Worm (Caenorhabditis elegans): ENCODE measurements around the gene clec-169.

The clec-169 gene

DNA sequence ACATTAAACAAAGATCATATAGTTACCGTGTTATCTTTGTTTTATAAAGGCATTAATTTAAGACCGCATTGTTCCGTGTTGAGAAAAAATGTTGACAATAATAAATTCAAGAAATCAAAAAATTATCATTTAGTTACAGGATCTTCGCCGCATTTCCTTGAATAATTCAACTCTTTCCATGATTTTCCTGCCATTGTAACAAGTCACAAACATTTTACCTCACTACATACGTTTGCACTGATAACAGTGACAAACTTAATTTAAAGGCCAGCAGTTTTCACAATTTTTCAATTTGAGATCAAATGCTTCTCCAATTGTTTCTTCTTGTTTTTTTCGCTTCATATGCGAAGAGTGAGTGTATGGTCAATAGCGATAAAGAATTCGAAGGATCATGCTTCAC, at the start of gene clec-169:
Gene clec-169 (plus strand): TSS at position 301 of the 400 bp plus-strand sequence.
- TF ChIP-seq ztf-29 (GFP tag; IDR thresholded peaks at IDR 0.05) (no peak), med-1 (GFP tag; optimal IDR thresholded peaks at IDR 0.05; ENCODE audit: insufficient read depth) (no peak), cog-1 (tag; optimal IDR thresholded peaks at IDR 0.05) (no peak), klf-2 (GFP tag; conservative IDR thresholded peaks at IDR 0.05) (no peak), ztf-23 (GFP tag; IDR thresholded peaks at IDR 0.05) (no peak), flt-1 (GFP tag; IDR thresholded peaks at IDR 0.05) (no peak), T22C8.4 (GFP tag; IDR thresholded peaks at IDR 0.05) (no peak), ref-1 (GFP tag; conservative IDR thresholded peaks at IDR 0.05) (no peak), tab-1 (GFP tag; IDR thresholded peaks at IDR 0.05) (no peak)

DNA sequence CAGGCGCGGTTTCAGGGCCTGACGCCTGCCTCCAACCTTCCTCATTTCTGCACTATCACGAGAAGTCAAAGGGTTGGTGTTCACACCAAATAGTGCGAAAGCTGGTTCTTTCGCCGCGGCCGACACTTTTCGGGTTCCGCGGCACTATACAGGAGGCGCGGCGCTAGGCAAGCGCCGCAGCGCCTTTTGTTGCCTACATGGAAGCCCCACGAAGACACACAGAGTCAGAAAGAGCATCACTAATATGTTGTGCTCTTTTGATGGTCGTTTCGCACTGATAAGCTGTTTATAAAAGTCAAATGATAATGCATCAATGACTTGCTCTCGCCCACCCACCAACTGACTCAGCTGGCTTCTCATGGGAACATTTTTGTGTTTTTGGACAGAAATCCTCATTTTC, 49.2 kb upstream of the clec-169 start:
- no peak for TF ChIP-seq med-1 (GFP tag; optimal IDR thresholded peaks at IDR 0.05; ENCODE audit: insufficient read depth)
- TF ChIP-seq T22C8.4 (GFP tag; IDR thresholded peaks at IDR 0.05), result no peak
- no peak for TF ChIP-seq cog-1 (tag; optimal IDR thresholded peaks at IDR 0.05)
- TF ChIP-seq ztf-23 (GFP tag; IDR thresholded peaks at IDR 0.05), result no peak
- TF ChIP-seq tab-1 (GFP tag; IDR thresholded peaks at IDR 0.05), result no peak
- no peak for TF ChIP-seq flt-1 (GFP tag; IDR thresholded peaks at IDR 0.05)
- no peak for TF ChIP-seq ref-1 (GFP tag; conservative IDR thresholded peaks at IDR 0.05)
- TF ChIP-seq klf-2 (GFP tag; conservative IDR thresholded peaks at IDR 0.05), result no peak
- TF ChIP-seq ztf-29 (GFP tag; IDR thresholded peaks at IDR 0.05), result no peak

DNA sequence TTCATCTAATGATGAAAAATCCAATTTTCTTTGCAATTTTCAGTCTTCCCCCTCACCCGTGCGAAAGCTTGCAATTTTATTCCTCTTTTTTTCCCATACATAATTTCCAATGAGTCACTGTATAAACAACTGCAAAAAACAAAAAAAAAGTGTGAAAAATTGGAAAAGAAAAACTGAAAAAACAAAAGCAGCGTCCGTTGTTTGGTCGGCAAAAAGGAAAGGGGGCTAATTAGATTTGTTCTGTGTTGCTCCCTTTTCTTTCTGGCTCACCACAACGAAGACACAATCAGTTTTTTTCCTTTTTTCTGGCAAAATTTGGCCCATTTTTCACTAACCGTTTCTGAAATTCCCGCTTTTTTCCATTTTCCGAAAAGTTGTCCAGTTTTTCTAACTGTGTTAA, 48.8 kb upstream of the clec-169 start:
- TF ChIP-seq flt-1 (GFP tag; IDR thresholded peaks at IDR 0.05) (no peak), med-1 (GFP tag; optimal IDR thresholded peaks at IDR 0.05; ENCODE audit: insufficient read depth) (no peak), ztf-29 (GFP tag; IDR thresholded peaks at IDR 0.05) (no peak), klf-2 (GFP tag; conservative IDR thresholded peaks at IDR 0.05) (no peak), cog-1 (tag; optimal IDR thresholded peaks at IDR 0.05) (no peak), ref-1 (GFP tag; conservative IDR thresholded peaks at IDR 0.05) (no peak), ztf-23 (GFP tag; IDR thresholded peaks at IDR 0.05) (no peak), tab-1 (GFP tag; IDR thresholded peaks at IDR 0.05) (no peak), T22C8.4 (GFP tag; IDR thresholded peaks at IDR 0.05) (no peak)

DNA sequence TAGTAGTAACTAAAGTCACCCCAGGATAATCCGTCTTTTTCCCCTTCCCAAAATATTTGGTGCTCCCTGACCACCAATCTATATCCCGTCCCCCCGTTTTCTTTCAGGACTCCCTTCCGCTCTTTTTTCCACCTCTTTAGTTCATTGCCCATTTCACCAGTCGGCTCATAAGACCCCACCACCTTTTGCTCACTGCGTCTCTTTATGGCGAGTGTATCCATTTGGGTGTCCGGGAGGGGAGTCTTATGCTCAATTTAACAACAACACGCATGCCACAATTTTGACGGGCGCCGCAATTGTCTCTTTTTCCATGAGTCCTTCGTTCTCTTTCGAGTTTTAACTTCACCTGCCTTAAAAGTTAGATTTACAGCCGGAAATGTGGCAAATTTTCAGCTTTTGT, 47.9 kb upstream of the clec-169 start:
- TF ChIP-seq tab-1 (GFP tag; IDR thresholded peaks at IDR 0.05) (no peak), ref-1 (GFP tag; conservative IDR thresholded peaks at IDR 0.05) (no peak), klf-2 (GFP tag; conservative IDR thresholded peaks at IDR 0.05) (no peak), ztf-29 (GFP tag; IDR thresholded peaks at IDR 0.05) (no peak), ztf-23 (GFP tag; IDR thresholded peaks at IDR 0.05) (no peak), T22C8.4 (GFP tag; IDR thresholded peaks at IDR 0.05) (no peak), med-1 (GFP tag; optimal IDR thresholded peaks at IDR 0.05; ENCODE audit: insufficient read depth) (no peak), flt-1 (GFP tag; IDR thresholded peaks at IDR 0.05) (no peak), cog-1 (tag; optimal IDR thresholded peaks at IDR 0.05) (no peak)

DNA sequence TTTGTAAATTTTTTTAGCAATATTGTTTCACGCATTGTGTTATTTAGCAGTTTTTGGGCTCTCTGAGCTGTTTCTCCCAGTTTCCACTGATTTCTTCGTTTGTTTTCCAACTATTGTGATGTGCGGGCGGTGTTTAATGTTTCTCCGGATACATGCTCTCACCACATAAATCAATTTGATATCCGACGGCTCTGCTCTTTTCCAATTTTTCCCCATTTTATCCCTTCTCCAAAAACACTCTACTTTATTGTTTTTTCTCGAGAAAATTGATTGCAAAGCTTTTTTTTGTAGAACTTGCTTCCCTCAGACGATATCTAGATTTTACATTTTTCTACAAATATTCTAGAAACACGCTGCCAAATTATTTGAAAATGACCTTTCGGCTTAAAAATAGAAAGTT, 45.6 kb upstream of the clec-169 start:
- TF ChIP-seq klf-2 (GFP tag; conservative IDR thresholded peaks at IDR 0.05) (no peak), ztf-23 (GFP tag; IDR thresholded peaks at IDR 0.05) (no peak), T22C8.4 (GFP tag; IDR thresholded peaks at IDR 0.05) (no peak), med-1 (GFP tag; optimal IDR thresholded peaks at IDR 0.05; ENCODE audit: insufficient read depth) (no peak), cog-1 (tag; optimal IDR thresholded peaks at IDR 0.05) (no peak)

ce11 chrIV:1216290-1216689, 44.8 kb upstream of the clec-169 start, which contains the start of gene W09G12.9:
TSS of gene W09G12.9 (plus strand) at chrIV:1216590.
- no peak for TF ChIP-seq klf-2 (GFP tag; conservative IDR thresholded peaks at IDR 0.05)
- no peak for TF ChIP-seq flt-1 (GFP tag; IDR thresholded peaks at IDR 0.05)
- no peak for TF ChIP-seq ref-1 (GFP tag; conservative IDR thresholded peaks at IDR 0.05)
- TF ChIP-seq cog-1 (tag; optimal IDR thresholded peaks at IDR 0.05), result no peak

- TF ChIP-seq cog-1 (tag; optimal IDR thresholded peaks at IDR 0.05) (no peak), ref-1 (GFP tag; conservative IDR thresholded peaks at IDR 0.05) (no peak), ztf-23 (GFP tag; IDR thresholded peaks at IDR 0.05) (no peak), T22C8.4 (GFP tag; IDR thresholded peaks at IDR 0.05) (no peak), flt-1 (GFP tag; IDR thresholded peaks at IDR 0.05) (no peak), tab-1 (GFP tag; IDR thresholded peaks at IDR 0.05) (no peak), ztf-29 (GFP tag; IDR thresholded peaks at IDR 0.05) (no peak), klf-2 (GFP tag; conservative IDR thresholded peaks at IDR 0.05) (no peak), med-1 (GFP tag; optimal IDR thresholded peaks at IDR 0.05; ENCODE audit: insufficient read depth) (no peak)
Measured at ce11 chrIV:1221167-1221566, 40.0 kb upstream of the clec-169 start, which contains the start of gene W09G12.10. TSS of gene W09G12.10 (minus strand) at chrIV:1221287.

DNA sequence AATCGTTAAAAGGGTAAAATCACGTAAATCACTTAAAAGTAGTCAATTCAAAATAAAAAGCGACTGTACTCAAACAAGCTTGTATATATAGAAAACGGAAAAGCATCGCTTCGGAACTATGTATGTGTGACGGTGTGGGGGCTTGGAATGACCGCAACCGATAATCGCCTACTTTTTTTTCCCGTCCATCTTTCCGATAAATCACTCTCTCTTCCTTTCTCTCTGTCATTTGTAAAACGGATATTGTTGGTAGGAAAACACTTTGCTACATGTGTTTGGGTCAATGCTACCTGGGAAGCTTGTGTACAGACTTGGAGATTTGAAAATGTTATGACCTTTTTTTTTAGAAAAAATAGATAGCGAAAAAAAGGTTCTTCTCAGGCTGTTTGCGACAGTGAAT, 36.3 kb upstream of the clec-169 start:
- TF ChIP-seq cog-1 (tag; optimal IDR thresholded peaks at IDR 0.05), result no peak
- no peak for TF ChIP-seq med-1 (GFP tag; optimal IDR thresholded peaks at IDR 0.05; ENCODE audit: insufficient read depth)
- TF ChIP-seq ztf-23 (GFP tag; IDR thresholded peaks at IDR 0.05), result no peak
- no peak for TF ChIP-seq tab-1 (GFP tag; IDR thresholded peaks at IDR 0.05)
- no peak for TF ChIP-seq T22C8.4 (GFP tag; IDR thresholded peaks at IDR 0.05)
- no peak for TF ChIP-seq ztf-29 (GFP tag; IDR thresholded peaks at IDR 0.05)
- no peak for TF ChIP-seq ref-1 (GFP tag; conservative IDR thresholded peaks at IDR 0.05)
- no peak for TF ChIP-seq klf-2 (GFP tag; conservative IDR thresholded peaks at IDR 0.05)
- no peak for TF ChIP-seq flt-1 (GFP tag; IDR thresholded peaks at IDR 0.05)

- TF ChIP-seq ztf-29 (GFP tag; IDR thresholded peaks at IDR 0.05) (no peak), med-1 (GFP tag; optimal IDR thresholded peaks at IDR 0.05; ENCODE audit: insufficient read depth) (no peak), tab-1 (GFP tag; IDR thresholded peaks at IDR 0.05) (no peak), ref-1 (GFP tag; conservative IDR thresholded peaks at IDR 0.05) (no peak), T22C8.4 (GFP tag; IDR thresholded peaks at IDR 0.05) (no peak), klf-2 (GFP tag; conservative IDR thresholded peaks at IDR 0.05) (no peak), ztf-23 (GFP tag; IDR thresholded peaks at IDR 0.05) (no peak)
Measured at ce11 chrIV:1225596-1226232, 35.4 kb upstream of the clec-169 start, which contains the start of gene W09G12.8. TSS of gene W09G12.8 (plus strand) at chrIV:1226182.

- no peak for TF ChIP-seq ztf-29 (GFP tag; IDR thresholded peaks at IDR 0.05)
- TF ChIP-seq ztf-23 (GFP tag; IDR thresholded peaks at IDR 0.05), result no peak
- TF ChIP-seq cog-1 (tag; optimal IDR thresholded peaks at IDR 0.05), result no peak
- TF ChIP-seq ref-1 (GFP tag; conservative IDR thresholded peaks at IDR 0.05), result no peak
- no peak for TF ChIP-seq flt-1 (GFP tag; IDR thresholded peaks at IDR 0.05)
- no peak for TF ChIP-seq klf-2 (GFP tag; conservative IDR thresholded peaks at IDR 0.05)
- no peak for TF ChIP-seq tab-1 (GFP tag; IDR thresholded peaks at IDR 0.05)
- TF ChIP-seq med-1 (GFP tag; optimal IDR thresholded peaks at IDR 0.05; ENCODE audit: insufficient read depth), result no peak
- TF ChIP-seq T22C8.4 (GFP tag; IDR thresholded peaks at IDR 0.05), result no peak
Measured at ce11 chrIV:1228675-1229130, 32.4 kb upstream of the clec-169 start, which contains the start of gene W09G12.7. TSS of gene W09G12.7 (plus strand) at chrIV:1229080.

All from whole organism, midembryonic.